Fruit fly (Drosophila melanogaster): ENCODE measurements around the gene UGP.
A peak's percentile ranks its signal among the peaks of the same experiment; 100 is the strongest.

The UGP gene

DNA sequence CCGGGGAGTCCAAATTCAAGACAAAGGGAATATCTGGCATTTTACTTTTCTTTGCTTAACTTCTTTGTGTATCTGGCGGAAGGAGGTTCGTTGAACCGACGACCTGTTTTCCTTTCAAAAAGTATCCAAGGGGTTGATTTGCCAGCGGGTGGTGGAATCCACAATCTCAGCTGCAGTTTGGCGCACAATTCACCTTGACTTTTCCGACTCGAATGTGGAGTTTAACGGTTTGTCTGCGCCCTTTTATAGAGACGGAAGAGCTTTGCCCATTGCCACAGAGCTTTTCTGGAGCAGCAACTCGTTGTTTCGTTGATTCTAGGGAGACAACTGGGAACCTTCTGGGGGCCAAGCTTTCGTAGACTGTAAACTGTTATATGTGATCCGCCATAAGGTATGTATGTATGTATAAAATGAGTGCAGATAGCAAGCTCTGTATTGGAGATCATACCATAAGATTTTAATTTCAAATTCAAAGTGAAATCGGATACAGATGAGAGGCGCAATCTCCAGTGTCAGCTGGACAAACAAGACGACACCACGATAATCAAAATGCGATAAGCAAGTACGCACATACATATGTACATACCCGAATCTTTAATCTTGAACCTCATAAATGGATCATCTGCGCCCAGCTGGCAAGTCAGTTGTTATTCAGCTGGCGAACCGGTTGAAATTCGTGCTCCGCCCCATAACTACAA lies 13.7 kb upstream of the UGP start, which contains the start of the genes Hsp67Bc, CG4456 and Hsp22:
Hsp67Bc (minus strand) TSS at position 220 of the 698 bp plus-strand sequence.
CG4456 (plus strand) TSS at position 445 of the 698 bp plus-strand sequence.
Hsp22 (plus strand) TSS at position 654 of the 698 bp plus-strand sequence.
- TF ChIP-seq cic (GFP tag; optimal IDR thresholded peaks at IDR 0.05) (peak; percentile 39), Clk (GFP tag; optimal IDR thresholded peaks at IDR 0.05) (no peak), CG12768 (GFP tag; optimal IDR thresholded peaks at IDR 0.05) (peak; percentile 33), CG33017 (tag; optimal IDR thresholded peaks at IDR 0.05) (no peak), CG11617 (GFP tag; optimal IDR thresholded peaks at IDR 0.05) (no peak), ovo (GFP tag; optimal IDR thresholded peaks at IDR 0.05) (peak; percentile 19)

DNA sequence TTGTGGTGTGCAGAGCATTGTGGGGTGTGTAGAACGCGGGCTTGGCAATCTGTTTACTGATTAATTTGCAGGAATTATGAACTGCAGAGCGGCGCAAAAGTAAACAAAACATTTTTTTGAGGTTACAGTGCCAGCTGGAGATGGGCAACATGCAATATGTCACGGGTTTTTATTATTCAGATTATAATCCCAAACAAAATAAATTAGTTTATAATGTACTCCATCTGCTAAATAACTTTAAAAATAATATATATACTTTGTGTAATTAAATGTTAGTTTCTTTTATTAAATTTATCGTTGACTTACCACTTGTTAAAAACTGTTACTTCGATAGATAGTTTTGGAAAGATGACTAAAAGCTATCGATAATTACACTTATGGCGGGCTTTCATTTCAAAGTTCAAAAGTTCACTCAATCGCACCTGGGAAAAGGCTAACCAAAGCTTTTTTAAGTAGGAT lies 12.2 kb upstream of the UGP start, which contains the start of gene Fdx1:
Fdx1 (minus strand) TSS at position 332 of the 459 bp plus-strand sequence.
- peak; percentile 88 for TF ChIP-seq kay (GFP tag; ENCODE audit: borderline replicate concordance)
- TF ChIP-seq pad (GFP tag; optimal IDR thresholded peaks at IDR 0.05) = peak; percentile 18
- TF ChIP-seq CG11617 (GFP tag; optimal IDR thresholded peaks at IDR 0.05) = peak; percentile 48
- no peak for TF ChIP-seq cnc (optimal IDR thresholded peaks at IDR 0.05)
- no peak for TF ChIP-seq ovo (GFP tag; optimal IDR thresholded peaks at IDR 0.05)
- TF ChIP-seq cic (GFP tag; optimal IDR thresholded peaks at IDR 0.05) = no peak
- peak; percentile 88 for TF ChIP-seq tj (GFP tag; optimal IDR thresholded peaks at IDR 0.05)
- peak; percentile 12 for TF ChIP-seq Crg-1 (GFP tag; optimal IDR thresholded peaks at IDR 0.05)
- no peak for TF ChIP-seq CG5204 (GFP tag; optimal IDR thresholded peaks at IDR 0.05)
- TF ChIP-seq Mnt (GFP tag; optimal IDR thresholded peaks at IDR 0.05) = peak; percentile 40
- no peak for TF ChIP-seq toe (GFP tag; optimal IDR thresholded peaks at IDR 0.05)
- peak; percentile 49 for TF ChIP-seq CG14711 (tag; optimal IDR thresholded peaks at IDR 0.05)
- no peak for TF ChIP-seq Hr96 (GFP tag; optimal IDR thresholded peaks at IDR 0.05)
- peak; percentile 56 for TF ChIP-seq bab1 (GFP tag; optimal IDR thresholded peaks at IDR 0.05)
- TF ChIP-seq CG12768 (GFP tag; optimal IDR thresholded peaks at IDR 0.05) = no peak
- peak; percentile 61 for TF ChIP-seq CG7101 (tag; optimal IDR thresholded peaks at IDR 0.05)
- TF ChIP-seq Clk (GFP tag; optimal IDR thresholded peaks at IDR 0.05) = peak; percentile 22
- TF ChIP-seq CG1620 (GFP tag; optimal IDR thresholded peaks at IDR 0.05) = no peak

DNA sequence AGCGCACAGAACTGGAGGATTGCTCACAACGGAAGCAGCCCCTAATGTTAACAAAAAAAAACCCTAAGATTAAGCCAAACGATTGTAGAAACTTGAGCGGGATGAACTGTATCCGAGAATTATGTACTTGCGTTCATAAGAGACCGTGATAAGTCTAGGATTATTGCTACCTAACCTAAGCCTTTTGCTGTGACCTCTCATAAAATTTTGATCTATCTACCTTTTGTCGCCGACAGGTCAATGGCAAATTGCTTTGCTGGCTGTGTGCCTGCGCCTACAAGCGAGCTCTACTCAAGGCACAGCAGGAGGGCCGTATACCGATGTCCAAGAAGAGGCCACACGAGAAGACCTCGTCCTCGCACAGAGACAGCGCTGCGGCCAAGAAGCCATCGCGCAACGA lies 9.9 kb upstream of the UGP start:
- TF ChIP-seq kay (GFP tag; ENCODE audit: borderline replicate concordance) = no peak
- TF ChIP-seq CG7045 (GFP tag; optimal IDR thresholded peaks at IDR 0.05) = no peak
- no peak for TF ChIP-seq Hr96 (GFP tag; optimal IDR thresholded peaks at IDR 0.05)
- no peak for TF ChIP-seq pad (GFP tag; optimal IDR thresholded peaks at IDR 0.05)
- no peak for TF ChIP-seq cic (GFP tag; optimal IDR thresholded peaks at IDR 0.05)
- no peak for TF ChIP-seq Clk (GFP tag; optimal IDR thresholded peaks at IDR 0.05)
- TF ChIP-seq Crg-1 (GFP tag; optimal IDR thresholded peaks at IDR 0.05) = no peak
- TF ChIP-seq CG14711 (tag; optimal IDR thresholded peaks at IDR 0.05) = no peak
- no peak for TF ChIP-seq cnc (optimal IDR thresholded peaks at IDR 0.05)
- TF ChIP-seq Mnt (GFP tag; optimal IDR thresholded peaks at IDR 0.05) = no peak
- no peak for TF ChIP-seq CG7101 (tag; optimal IDR thresholded peaks at IDR 0.05)
- TF ChIP-seq tj (GFP tag; optimal IDR thresholded peaks at IDR 0.05) = no peak
- no peak for TF ChIP-seq CG5204 (GFP tag; optimal IDR thresholded peaks at IDR 0.05)
- TF ChIP-seq CG12768 (GFP tag; optimal IDR thresholded peaks at IDR 0.05) = no peak
- TF ChIP-seq CG11617 (GFP tag; optimal IDR thresholded peaks at IDR 0.05) = no peak
- TF ChIP-seq toe (GFP tag; optimal IDR thresholded peaks at IDR 0.05) = no peak
- TF ChIP-seq CG33017 (tag; optimal IDR thresholded peaks at IDR 0.05) = no peak
- no peak for TF ChIP-seq ovo (GFP tag; optimal IDR thresholded peaks at IDR 0.05)
- no peak for TF ChIP-seq CG1620 (GFP tag; optimal IDR thresholded peaks at IDR 0.05)

DNA sequence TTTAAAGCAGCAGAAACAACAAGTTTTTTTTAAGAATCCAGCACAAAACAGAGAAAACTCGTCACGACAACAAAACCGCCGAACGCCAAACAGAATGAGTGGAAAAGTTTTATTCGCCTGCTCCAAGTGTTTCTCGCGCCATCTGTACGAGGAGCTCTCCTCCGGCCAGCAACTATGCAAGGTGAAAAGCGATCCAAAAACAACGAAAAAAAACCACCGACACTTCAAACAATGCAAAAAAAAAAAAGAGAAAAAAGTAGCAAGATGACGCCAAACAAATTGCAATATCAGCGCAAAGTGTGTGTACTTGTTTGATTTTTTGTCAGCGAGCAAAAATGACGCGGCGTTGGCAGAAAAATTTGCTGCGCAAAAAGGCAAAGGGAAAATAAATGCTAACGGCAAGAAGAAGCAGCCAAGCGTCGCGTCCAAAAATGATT lies 8.7 kb upstream of the UGP start:
- TF ChIP-seq CG7045 (GFP tag; optimal IDR thresholded peaks at IDR 0.05) = no peak
- TF ChIP-seq CG12768 (GFP tag; optimal IDR thresholded peaks at IDR 0.05) = peak; percentile 16
- TF ChIP-seq tj (GFP tag; optimal IDR thresholded peaks at IDR 0.05) = peak; percentile 100
- peak; percentile 60 for TF ChIP-seq CG11617 (GFP tag; optimal IDR thresholded peaks at IDR 0.05)
- TF ChIP-seq kay (GFP tag; ENCODE audit: borderline replicate concordance) = peak; percentile 85
- TF ChIP-seq cic (GFP tag; optimal IDR thresholded peaks at IDR 0.05) = peak; percentile 67
- no peak for TF ChIP-seq Crg-1 (GFP tag; optimal IDR thresholded peaks at IDR 0.05)
- peak; percentile 13 for TF ChIP-seq bab1 (GFP tag; optimal IDR thresholded peaks at IDR 0.05)
- TF ChIP-seq pad (GFP tag; optimal IDR thresholded peaks at IDR 0.05) = no peak
- TF ChIP-seq Hr96 (GFP tag; optimal IDR thresholded peaks at IDR 0.05) = no peak

DNA sequence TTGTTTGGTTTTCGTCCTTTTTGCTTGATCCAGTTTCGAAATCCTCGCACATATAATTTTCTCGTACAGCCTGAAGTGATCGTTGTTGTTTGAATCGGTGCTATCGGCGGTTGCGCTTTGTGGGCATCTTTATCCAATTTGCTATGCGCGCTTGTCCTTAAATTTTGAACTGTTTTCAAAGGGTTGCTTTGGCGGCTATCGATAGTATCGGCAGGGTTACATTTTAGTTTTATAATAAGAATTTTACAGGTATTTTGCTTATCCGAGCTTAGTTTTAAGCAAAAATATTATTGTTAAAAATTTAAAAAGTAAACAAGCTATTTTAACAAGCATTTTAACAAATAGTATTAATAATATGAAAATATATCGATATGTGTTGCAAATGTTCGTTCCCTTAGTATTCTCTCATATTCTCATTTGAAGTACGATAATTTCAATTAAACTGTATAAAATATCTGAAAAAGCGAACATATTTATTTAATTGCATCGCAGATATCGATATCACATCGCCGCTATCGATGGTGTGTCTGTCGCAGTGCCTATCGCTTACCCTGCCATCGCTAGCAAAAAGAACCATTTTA lies 8.2 kb upstream of the UGP start, which contains the start of the genes Klp67A and CG4452:
Klp67A (minus strand) TSS at position 197 of the 581 bp plus-strand sequence.
CG4452 (plus strand) TSS at position 528 of the 581 bp plus-strand sequence.
- TF ChIP-seq pad (GFP tag; optimal IDR thresholded peaks at IDR 0.05) (peak; percentile 30), CG11617 (GFP tag; optimal IDR thresholded peaks at IDR 0.05) (peak; percentile 64), CG7101 (tag; optimal IDR thresholded peaks at IDR 0.05) (peak; percentile 13), CG1620 (GFP tag; optimal IDR thresholded peaks at IDR 0.05) (peak; percentile 56), CG33017 (tag; optimal IDR thresholded peaks at IDR 0.05) (peak; percentile 13), CG12768 (GFP tag; optimal IDR thresholded peaks at IDR 0.05) (peak; percentile 27), kay (GFP tag; ENCODE audit: borderline replicate concordance) (peak; percentile 17), CG14711 (tag; optimal IDR thresholded peaks at IDR 0.05) (peak; percentile 76), Hr96 (GFP tag; optimal IDR thresholded peaks at IDR 0.05) (no peak), Mnt (GFP tag; optimal IDR thresholded peaks at IDR 0.05) (peak; percentile 36), cic (GFP tag; optimal IDR thresholded peaks at IDR 0.05) (no peak), ovo (GFP tag; optimal IDR thresholded peaks at IDR 0.05) (peak; percentile 39), Crg-1 (GFP tag; optimal IDR thresholded peaks at IDR 0.05) (no peak)
